Worm (Caenorhabditis elegans) whole organism, L2 larva: ENCODE measurements around the gene T19E7.6.

ENCODE experiments used
- C34F6.9 ChIP-seq: fragments of 150-350 bp; optimal IDR thresholded peaks from 2 replicates; lab custom pipeline; 2014; ENCODE audit warnings: missing biosample characterization, missing genetic modification characterization
- F13H6.1 ChIP-seq: sonication (generic microtip); optimal IDR thresholded peaks from 2 replicates; lab custom pipeline; 2016; ENCODE audit warnings: missing genetic modification characterization, missing compliant biosample characterization
- Y55F3AM.14 ChIP-seq: fragments of 200-800 bp; sonication (Bioruptor generic); optimal IDR thresholded peaks from 2 replicates; lab custom pipeline; 2018; ENCODE audit warnings: mild to moderate bottlenecking, missing genetic modification characterization, missing compliant biosample characterization
- ZK546.5 ChIP-seq: sonication (generic microtip); optimal IDR thresholded peaks from 2 replicates; lab custom pipeline; 2017; ENCODE audit warnings: missing biosample characterization, missing genetic modification characterization
- ama-1 ChIP-seq: fragments of 150-350 bp; optimal IDR thresholded peaks from 2 replicates; lab custom pipeline; 2018; ENCODE audit warnings: inconsistent platforms
- blmp-1 ChIP-seq: sonication (generic microtip); optimal IDR thresholded peaks from 2 replicates; lab custom pipeline; 2017; ENCODE audit warnings: missing genetic modification characterization, mild to moderate bottlenecking, missing compliant biosample characterization, antibody characterized with exemption, moderate library complexity; ENCODE audit not compliant: insufficient read depth
- ceh-16 ChIP-seq: fragments of 150-350 bp; optimal IDR thresholded peaks from 2 replicates; lab custom pipeline; 2014; ENCODE audit warnings: missing biosample characterization, missing genetic modification characterization
- ceh-82 ChIP-seq: fragments of 150-350 bp; optimal IDR thresholded peaks from 2 replicates; lab custom pipeline; 2014; ENCODE audit warnings: missing biosample characterization, missing genetic modification characterization
- crh-2 ChIP-seq: sonication (generic microtip); optimal IDR thresholded peaks from 2 replicates; lab custom pipeline; 2017; ENCODE audit warnings: missing biosample characterization, missing genetic modification characterization
- egl-27 ChIP-seq: sonication (generic microtip); optimal IDR thresholded peaks from 3 replicates; lab custom pipeline; 2017; ENCODE audit warnings: missing biosample characterization, missing genetic modification reagents, missing genetic modification characterization
- elt-1 ChIP-seq: fragments of 150-350 bp; optimal IDR thresholded peaks from 2 replicates; lab custom pipeline; 2014; ENCODE audit warnings: missing biosample characterization, missing genetic modification characterization
- fos-1 ChIP-seq: fragments of 150-350 bp; optimal IDR thresholded peaks from 2 replicates; lab custom pipeline; 2014; ENCODE audit warnings: missing biosample characterization, missing genetic modification characterization
- gmeb-1 ChIP-seq: fragments of 150-350 bp; optimal IDR thresholded peaks from 2 replicates; lab custom pipeline; 2014; ENCODE audit warnings: missing biosample characterization, missing genetic modification characterization
- lin-11 ChIP-seq: fragments of 150-350 bp; sonication (generic microtip); optimal IDR thresholded peaks from 2 replicates; lab custom pipeline; 2014; ENCODE audit warnings: missing biosample characterization, missing genetic modification characterization, inconsistent platforms, mixed read lengths
- lin-13 ChIP-seq: fragments of 150-350 bp; optimal IDR thresholded peaks from 2 replicates; lab custom pipeline; 2014; ENCODE audit warnings: missing biosample characterization, missing genetic modification reagents, missing genetic modification characterization
- lin-39 ChIP-seq: fragments of 150-350 bp; optimal IDR thresholded peaks from 2 replicates; lab custom pipeline; 2014; ENCODE audit warnings: missing biosample characterization, missing genetic modification reagents, missing genetic modification characterization
- lsy-2 ChIP-seq, 2 experiments: fragments of 150-350 bp in 1 of 2; sonication (generic microtip) in 1 of 2; optimal IDR thresholded peaks; 2 replicates each; lab custom pipeline; 2014 to 2017; ENCODE audit warnings: missing biosample characterization in 2 of 2, missing genetic modification characterization in 2 of 2
- mbf-1 ChIP-seq: sonication (generic microtip); optimal IDR thresholded peaks from 2 replicates; lab custom pipeline; 2017; ENCODE audit warnings: missing biosample characterization, missing genetic modification characterization
- mdl-1 ChIP-seq, 2 experiments: fragments of 150-350 bp in 1 of 2; sonication (generic microtip) in 1 of 2; optimal IDR thresholded peaks; 2 replicates each; lab custom pipeline; 2017; ENCODE audit warnings: missing biosample characterization in 2 of 2, missing genetic modification characterization in 2 of 2
- nhr-129 ChIP-seq: fragments of 150-350 bp; optimal IDR thresholded peaks from 2 replicates; lab custom pipeline; 2014; ENCODE audit warnings: missing biosample characterization, missing genetic modification characterization
- nhr-21 ChIP-seq: fragments of 150-350 bp; optimal IDR thresholded peaks from 2 replicates; lab custom pipeline; 2014; ENCODE audit warnings: missing biosample characterization, missing genetic modification characterization
- nhr-23 ChIP-seq: fragments of 150-350 bp; optimal IDR thresholded peaks from 2 replicates; lab custom pipeline; 2014; ENCODE audit warnings: missing biosample characterization, missing genetic modification reagents, missing genetic modification characterization
- nhr-25 ChIP-seq: fragments of 150-350 bp; sonication (generic microtip); optimal IDR thresholded peaks from 3 replicates; lab custom pipeline; 2014; ENCODE audit warnings: missing biosample characterization, missing genetic modification characterization
- nhr-6 ChIP-seq: fragments of 150-350 bp; optimal IDR thresholded peaks from 2 replicates; lab custom pipeline; 2014; ENCODE audit warnings: missing biosample characterization, missing genetic modification characterization
- nhr-77 ChIP-seq: fragments of 150-350 bp; optimal IDR thresholded peaks from 2 replicates; lab custom pipeline; 2014; ENCODE audit warnings: missing biosample characterization, missing genetic modification characterization
- peb-1 ChIP-seq: fragments of 150-350 bp; optimal IDR thresholded peaks from 2 replicates; lab custom pipeline; 2014; ENCODE audit warnings: missing biosample characterization, missing genetic modification characterization
- sem-4 ChIP-seq: fragments of 150-350 bp; optimal IDR thresholded peaks from 2 replicates; lab custom pipeline; 2014; ENCODE audit warnings: missing biosample characterization, missing genetic modification reagents, missing genetic modification characterization
- skn-1 ChIP-seq: sonication (generic microtip); optimal IDR thresholded peaks from 2 replicates; lab custom pipeline; 2017; ENCODE audit warnings: missing biosample characterization, missing genetic modification characterization
- sma-3 ChIP-seq: sonication (generic microtip); optimal IDR thresholded peaks from 2 replicates; lab custom pipeline; 2016; ENCODE audit warnings: missing genetic modification reagents, missing genetic modification characterization, missing compliant biosample characterization
- sma-9 ChIP-seq, 2 experiments: fragments of 150-350 bp in 1 of 2; sonication (generic microtip) in 1 of 2; optimal IDR thresholded peaks; 2 replicates each; lab custom pipeline; 2014 to 2016; ENCODE audit warnings: missing genetic modification characterization in 2 of 2, mild to moderate bottlenecking in 1 of 2, missing biosample characterization in 1 of 2, missing compliant biosample characterization in 1 of 2, missing genetic modification reagents in 1 of 2, moderate library complexity in 1 of 2
- unc-55 ChIP-seq: fragments of 150-350 bp; sonication (generic microtip); optimal IDR thresholded peaks from 3 replicates; lab custom pipeline; 2014; ENCODE audit warnings: missing biosample characterization, missing genetic modification reagents, missing genetic modification characterization
- zag-1 ChIP-seq: fragments of 150-350 bp; optimal IDR thresholded peaks from 2 replicates; lab custom pipeline; 2014; ENCODE audit warnings: missing biosample characterization, missing genetic modification characterization
- ztf-11 ChIP-seq: sonication (generic microtip); optimal IDR thresholded peaks from 2 replicates; lab custom pipeline; 2017; ENCODE audit warnings: missing biosample characterization, missing genetic modification characterization
- ztf-4 ChIP-seq: fragments of 150-350 bp; optimal IDR thresholded peaks from 2 replicates; lab custom pipeline; 2014; ENCODE audit warnings: missing biosample characterization, missing genetic modification characterization

The T19E7.6 gene

DNA sequence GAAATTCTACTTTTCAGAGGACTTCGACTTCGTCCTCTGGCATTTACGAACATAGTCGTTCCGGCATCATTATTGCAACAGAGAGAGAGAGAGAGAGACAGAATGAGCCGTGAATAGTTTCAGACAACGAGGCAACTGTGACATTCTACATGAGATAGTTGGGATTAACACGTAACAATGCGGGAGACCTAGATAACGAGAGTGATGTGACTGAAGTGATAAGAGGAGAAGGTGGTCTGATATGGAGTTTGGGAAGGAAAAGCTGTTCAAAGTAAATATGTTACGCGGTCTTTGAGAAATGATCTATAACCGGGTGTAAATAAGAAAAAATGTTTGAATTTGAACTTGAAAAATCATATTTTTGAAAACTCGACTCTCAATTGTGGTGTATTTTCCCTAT is 9.8 kb downstream of the T19E7.6 start:
- TF ChIP-seq sma-9 (GFP tag; optimal IDR thresholded peaks at IDR 0.05; lab: Kevin White, UChicago) (peak; percentile 86), sma-9 (tag; optimal IDR thresholded peaks at IDR 0.05; lab: Kevin White, UChicago) (no peak), fos-1 (peak; percentile 81), gmeb-1 (tag; lab: Kevin White, UChicago) (peak; percentile 6), sma-3 (peak; percentile 18), blmp-1 (tag; lab: Kevin White, UChicago) (no peak), lin-39 (tag; lab: Kevin White, UChicago) (no peak), F13H6.1 (peak; percentile 34), lin-13 (no peak), ztf-11 (tag; lab: Kevin White, UChicago) (no peak), skn-1 (peak; percentile 97), nhr-129 (tag; lab: Kevin White, UChicago) (peak; percentile 22), ceh-16 (no peak), crh-2 (tag; lab: Kevin White, UChicago) (peak; percentile 64)
- TF ChIP-seq, all 48 proteins: peak for 8

- no peak for TF ChIP-seq skn-1
- TF ChIP-seq ZK546.5 (tag; lab: Kevin White, UChicago), result no peak
- peak; percentile 78 for TF ChIP-seq sma-9 (GFP tag; optimal IDR thresholded peaks at IDR 0.05; lab: Kevin White, UChicago)
- no peak for TF ChIP-seq sma-9 (tag; optimal IDR thresholded peaks at IDR 0.05; lab: Kevin White, UChicago)
- TF ChIP-seq fos-1, result peak; percentile 28
Observed at ce11 chrIV:5658897-5659296, 10.4 kb downstream of the T19E7.6 start.

ce11 chrIV:5658225-5658624 is 11.1 kb downstream of the T19E7.6 start:
- no peak for TF ChIP-seq mbf-1
- TF ChIP-seq lsy-2 (tag; optimal IDR thresholded peaks at IDR 0.05; lab: Kevin White, UChicago), result peak in 1 of 2 experiments; percentile 17
- peak; percentile 44 for TF ChIP-seq sma-9 (GFP tag; optimal IDR thresholded peaks at IDR 0.05; lab: Kevin White, UChicago)
- TF ChIP-seq sma-9 (tag; optimal IDR thresholded peaks at IDR 0.05; lab: Kevin White, UChicago), result no peak
- TF ChIP-seq fos-1, result peak; percentile 13

DNA sequence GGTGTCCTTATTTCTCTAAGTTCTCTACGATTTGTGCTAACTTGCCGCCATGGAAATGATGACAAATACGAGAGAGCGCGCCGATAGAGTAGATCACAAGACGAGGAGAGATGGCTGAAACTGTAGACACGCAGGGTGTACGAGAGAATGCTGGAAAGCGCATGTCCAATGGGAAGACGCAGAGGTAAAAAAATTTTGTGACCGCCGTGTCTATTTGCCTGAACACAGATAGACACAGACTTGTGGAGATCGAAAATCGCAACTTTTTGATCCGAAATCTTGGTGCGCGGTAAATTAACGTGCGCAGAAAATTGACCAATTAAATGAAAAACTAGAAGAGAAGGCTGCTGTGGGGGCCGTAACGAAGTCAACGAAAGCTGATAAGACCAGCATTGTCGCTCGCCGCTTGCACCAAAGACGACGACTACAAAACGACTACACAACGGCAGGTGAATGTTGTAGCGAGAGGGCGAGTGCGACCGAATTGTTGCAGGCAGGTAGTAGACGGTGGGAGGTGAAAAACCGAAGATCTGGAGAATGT is 12.1 kb downstream of the T19E7.6 start:
- TF ChIP-seq Y55F3AM.14 (GFP tag; lab: Kevin White, UChicago) (peak; percentile 35), gmeb-1 (tag; lab: Kevin White, UChicago) (peak; percentile 60), lin-13 (peak; percentile 66), zag-1 (tag; lab: Kevin White, UChicago) (peak; percentile 49), nhr-25 (tag; lab: Kevin White, UChicago) (peak; percentile 89), crh-2 (tag; lab: Kevin White, UChicago) (peak; percentile 54), C34F6.9 (tag; lab: Kevin White, UChicago) (peak; percentile 76), fos-1 (peak; percentile 56), egl-27 (tag; lab: Kevin White, UChicago) (peak; percentile 84), nhr-129 (tag; lab: Kevin White, UChicago) (peak; percentile 90), ztf-4 (peak; percentile 17), sma-9 (GFP tag; optimal IDR thresholded peaks at IDR 0.05; lab: Kevin White, UChicago) (peak; percentile 92), sma-9 (tag; optimal IDR thresholded peaks at IDR 0.05; lab: Kevin White, UChicago) (peak; percentile 70), sma-3 (peak; percentile 90), F13H6.1 (peak; percentile 93), nhr-21 (peak; percentile 94), blmp-1 (tag; lab: Kevin White, UChicago) (peak; percentile 59), lsy-2 (tag; optimal IDR thresholded peaks at IDR 0.05; lab: Kevin White, UChicago) (peak; percentile 30 to 74), sem-4 (peak; percentile 78), nhr-77 (no peak), peb-1 (tag; lab: Kevin White, UChicago) (no peak), nhr-6 (peak; percentile 83), unc-55 (GFP tag; lab: Kevin White, UChicago) (peak; percentile 46), mdl-1 (tag; optimal IDR thresholded peaks at IDR 0.05; lab: Kevin White, UChicago) (peak; percentile 58 to 71), lin-39 (tag; lab: Kevin White, UChicago) (no peak), elt-1 (tag; lab: Kevin White, UChicago) (no peak), nhr-23 (tag; lab: Kevin White, UChicago) (no peak), ama-1 (no peak), lin-11 (tag; lab: Kevin White, UChicago) (peak; percentile 33), skn-1 (peak; percentile 100), ceh-82 (peak; percentile 20)
